Worm (Caenorhabditis elegans): ENCODE data around the gene mth-1.

DNA sequence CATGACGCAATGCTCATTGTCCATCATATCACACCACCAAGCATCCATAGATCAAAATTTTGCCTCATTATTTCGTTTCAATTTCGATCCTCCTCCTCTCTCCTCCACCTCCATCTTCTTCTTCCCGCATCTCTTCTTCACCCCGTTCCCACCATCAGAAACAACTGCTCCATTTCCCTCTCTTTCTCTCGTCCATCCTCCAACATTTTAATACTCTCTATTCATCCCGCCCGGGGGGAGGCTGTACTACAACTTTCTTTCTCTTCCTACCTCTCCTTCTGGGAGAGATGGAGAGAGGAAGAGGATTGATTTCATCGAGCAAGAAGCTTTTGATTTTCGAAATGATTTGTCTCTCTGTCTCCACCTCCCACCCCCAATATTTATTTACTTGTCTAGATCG lies 19.6 kb downstream of the mth-1 start:
- TF ChIP-seq egrh-3 (GFP tag; IDR thresholded peaks at IDR 0.05): no peak
- TF ChIP-seq mes-4 (tag; optimal IDR thresholded peaks at IDR 0.05): no peak
- TF ChIP-seq atf-7 (tag; optimal IDR thresholded peaks at IDR 0.05): no peak
- TF ChIP-seq ets-4 (GFP tag; optimal IDR thresholded peaks at IDR 0.05): no peak
- no peak for TF ChIP-seq ama-1 (optimal IDR thresholded peaks at IDR 0.05)
- TF ChIP-seq ama-1 (GFP tag; optimal IDR thresholded peaks at IDR 0.05): no peak
- no peak for TF ChIP-seq C17E4.6 (GFP tag; IDR thresholded peaks at IDR 0.05)
- no peak for TF ChIP-seq pbrm-1 (GFP tag; IDR thresholded peaks at IDR 0.05)
- no peak for TF ChIP-seq unc-62 (GFP tag; optimal IDR thresholded peaks at IDR 0.05)
- no peak for TF ChIP-seq lag-1 (GFP tag; IDR thresholded peaks at IDR 0.05)
- no peak for TF ChIP-seq F10E7.11 (tag; optimal IDR thresholded peaks at IDR 0.05)
- no peak for TF ChIP-seq lsy-27 (tag; optimal IDR thresholded peaks at IDR 0.05; ENCODE audit: borderline replicate concordance, insufficient read depth)
